Fruit fly (Drosophila melanogaster) Kc167 (cell line): Measurements from ENCODE around the gene CG14840.

Experiments used
- Sin3A ChIP-seq: fragments of >200 bp; optimal IDR thresholded peaks from 2 replicates; lab custom pipeline; 2018; ENCODE audit warnings: missing external identifiers
- insv ChIP-seq: fragments of >200 bp; optimal IDR thresholded peaks from 3 replicates; lab custom pipeline; 2018; ENCODE audit warnings: missing external identifiers
- psq ChIP-seq: fragments of >200 bp; optimal IDR thresholded peaks from 2 replicates; lab custom pipeline; 2017; ENCODE audit warnings: missing external identifiers

DNA sequence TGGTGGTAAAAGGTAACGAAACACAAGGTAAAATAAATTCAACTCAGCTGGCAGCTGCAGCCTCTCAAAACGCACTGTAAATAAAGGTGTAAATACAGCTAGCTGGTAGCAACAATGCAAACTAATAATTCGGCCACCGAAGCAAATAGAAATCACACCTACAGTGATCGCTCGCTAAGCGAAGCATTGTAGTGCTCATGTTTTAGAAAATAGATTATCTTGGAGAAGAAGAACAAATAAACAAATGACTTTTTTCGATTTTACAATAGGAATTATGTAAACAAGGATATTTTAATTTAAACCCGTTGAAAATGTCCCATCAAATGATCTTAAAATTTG, 23.4 kb upstream of the CG14840 start:
- TF ChIP-seq insv (lab: Kevin White, UChicago) (no peak), psq (lab: Kevin White, UChicago) (no peak), Sin3A (lab: Kevin White, UChicago) (no peak)
